Worm (Caenorhabditis elegans): ENCODE data around the gene lec-11.

ce11 chrIV:6582604-6583003, 7.3 kb downstream of the lec-11 start, which contains the start of gene odr-8:
- TF ChIP-seq unc-62 (GFP tag; optimal IDR thresholded peaks at IDR 0.05) (no peak), zag-1 (tag; optimal IDR thresholded peaks at IDR 0.05) (no peak), daf-12 (tag; optimal IDR thresholded peaks at IDR 0.05) (no peak), mdl-1 (tag; optimal IDR thresholded peaks at IDR 0.05) (no peak), lin-39 (tag; optimal IDR thresholded peaks at IDR 0.05) (no peak), ztf-4 (tag; optimal IDR thresholded peaks at IDR 0.05) (no peak), nhr-28 (tag; optimal IDR thresholded peaks at IDR 0.05) (no peak), ceh-16 (tag; optimal IDR thresholded peaks at IDR 0.05) (no peak), ceh-28 (tag; optimal IDR thresholded peaks at IDR 0.05) (no peak), pha-4 (tag; optimal IDR thresholded peaks at IDR 0.05) (no peak), fkh-10 (GFP tag; optimal IDR thresholded peaks at IDR 0.05) (no peak)
